Worm (Caenorhabditis elegans): ENCODE measurements around the gene F32D1.11.

- TF ChIP-seq nhr-237 (tag; optimal IDR thresholded peaks at IDR 0.05) = no peak
- no peak for TF ChIP-seq pha-4 (tag; optimal IDR thresholded peaks at IDR 0.05)
These were observed 48.3 kb upstream of the F32D1.11 start, which contains the start of gene grl-5 for ce11 chrV:4414613-4415071.
